Worm (Caenorhabditis elegans): ENCODE results near the gene C05C9.3.

ce11 chrX:11134750-11135394, 17.7 kb downstream of the C05C9.3 start:
- TF ChIP-seq lir-3 (tag; optimal IDR thresholded peaks at IDR 0.05) (no peak), T26A8.4 (GFP tag; IDR thresholded peaks at IDR 0.05) (no peak), zag-1 (tag; optimal IDR thresholded peaks at IDR 0.05) (no peak), nhr-10 (tag; optimal IDR thresholded peaks at IDR 0.05) (no peak), fos-1 (tag; optimal IDR thresholded peaks at IDR 0.05) (no peak), ceh-20 (GFP tag; IDR thresholded peaks at IDR 0.05) (no peak)

Data from whole organism, L4 larva.